Worm (Caenorhabditis elegans) whole organism, young adult: ENCODE measurements around the gene B0464.9.
"Not testable (repeated sequence)": the region's sequence is repeated elsewhere in the genome, so short reads cannot be mapped to it uniquely, and the experiment has no call there.

Experiments used
- B0261.1 ChIP-seq: sonication (generic microtip); optimal IDR thresholded peaks from 2 replicates; lab custom pipeline; 2016; ENCODE audit warnings: mild to moderate bottlenecking, missing genetic modification characterization, moderate library complexity, missing compliant biosample characterization
- C17E4.6 ChIP-seq: fragments of 200-800 bp; sonication (Bioruptor generic); IDR thresholded peaks from 2 replicates; pipeline ENCODE4 v1.3.6; 2022; ENCODE audit warnings: missing genetic modification reagents, missing genetic modification characterization, missing compliant biosample characterization
- F10E7.11 ChIP-seq: sonication (generic microtip); optimal IDR thresholded peaks from 2 replicates; lab custom pipeline; 2017; ENCODE audit warnings: mild to moderate bottlenecking, missing genetic modification characterization, moderate library complexity, missing compliant biosample characterization
- F22D6.2 ChIP-seq: sonication (generic microtip); optimal IDR thresholded peaks from 2 replicates; lab custom pipeline; 2016; ENCODE audit warnings: mild to moderate bottlenecking, missing genetic modification characterization, missing compliant biosample characterization
- F39B2.1 ChIP-seq: fragments of 200-800 bp; sonication (Bioruptor generic); IDR thresholded peaks from 2 replicates; pipeline ENCODE4 v1.3.6; 2022; ENCODE audit warnings: missing genetic modification reagents, missing genetic modification characterization, missing compliant biosample characterization
- F57A8.1 ChIP-seq: fragments of 200-800 bp; sonication (Bioruptor generic); optimal IDR thresholded peaks from 2 replicates; lab custom pipeline; 2018; ENCODE audit warnings: mild to moderate bottlenecking, missing genetic modification characterization, moderate library complexity, missing compliant biosample characterization
- K12H6.12 ChIP-seq: fragments of 200-800 bp; sonication (Bioruptor generic); optimal IDR thresholded peaks from 2 replicates; lab custom pipeline; 2018; ENCODE audit warnings: mild to moderate bottlenecking, missing genetic modification characterization, missing compliant biosample characterization
- Y79H2A.3 ChIP-seq: fragments of 200-800 bp; sonication (Bioruptor generic); conservative IDR thresholded peaks from 2 replicates; pipeline ENCODE4 v1.3.6; 2022; ENCODE audit warnings: missing genetic modification reagents, missing genetic modification characterization, missing compliant biosample characterization
- ZK185.1 ChIP-seq: sonication (generic microtip); optimal IDR thresholded peaks from 2 replicates; lab custom pipeline; 2016; ENCODE audit warnings: mild to moderate bottlenecking, missing genetic modification characterization, missing compliant biosample characterization; ENCODE audit not compliant: poor library complexity, severe bottlenecking
- aptf-2 ChIP-seq: fragments of 200-800 bp; sonication (Bioruptor generic); conservative IDR thresholded peaks from 2 replicates; pipeline ENCODE4 v1.3.6; 2022; ENCODE audit warnings: missing genetic modification reagents, missing genetic modification characterization, missing compliant biosample characterization
- ccch-3 ChIP-seq: fragments of 200-800 bp; sonication (Bioruptor generic); optimal IDR thresholded peaks from 2 replicates; lab custom pipeline; 2018; ENCODE audit warnings: mild to moderate bottlenecking, missing genetic modification characterization, missing compliant biosample characterization
- cebp-1 ChIP-seq, 2 experiments: fragments of 200-800 bp in 1 of 2; sonication (Bioruptor generic) in 1 of 2; sonication (generic microtip) in 1 of 2; IDR thresholded peaks in 1 of 2; optimal IDR thresholded peaks in 1 of 2; 2 replicates each; pipeline versions ENCODE4 v1.3.6 to Lab custom; 2017 to 2022; ENCODE audit warnings: missing compliant biosample characterization in 2 of 2, missing genetic modification characterization in 2 of 2, mild to moderate bottlenecking in 1 of 2, missing genetic modification reagents in 1 of 2, moderate library complexity in 1 of 2
- ceh-27 ChIP-seq: fragments of 200-800 bp; sonication (Bioruptor generic); optimal IDR thresholded peaks from 2 replicates; lab custom pipeline; 2018; ENCODE audit warnings: mild to moderate bottlenecking, missing genetic modification characterization, moderate library complexity, missing compliant biosample characterization
- ceh-91 ChIP-seq: fragments of 200-800 bp; sonication (Bioruptor generic); IDR thresholded peaks from 2 replicates; pipeline ENCODE4 v1.3.6; 2022; ENCODE audit warnings: missing genetic modification reagents, missing genetic modification characterization, missing compliant biosample characterization
- dox-1 ChIP-seq: fragments of 200-800 bp; sonication (Bioruptor generic); IDR thresholded peaks from 2 replicates; pipeline ENCODE4 v1.3.6; 2022; ENCODE audit warnings: missing genetic modification reagents, missing genetic modification characterization, missing compliant biosample characterization
- dpl-1 ChIP-seq: fragments of 150-350 bp; optimal IDR thresholded peaks from 2 replicates; lab custom pipeline; 2014; ENCODE audit warnings: missing biosample characterization, missing genetic modification reagents, missing genetic modification characterization
- hrde-1 ChIP-seq: sonication (generic microtip); optimal IDR thresholded peaks from 2 replicates; lab custom pipeline; 2016; ENCODE audit warnings: missing genetic modification characterization, mild to moderate bottlenecking, missing compliant biosample characterization, moderate library complexity, missing genotype, missing genetic modification reagents, borderline replicate concordance
- let-607 ChIP-seq, 2 experiments: fragments of 200-800 bp in 1 of 2; sonication (Bioruptor generic) in 1 of 2; sonication (generic microtip) in 1 of 2; optimal IDR thresholded peaks; 2 replicates each; lab custom pipeline; 2016 to 2018; ENCODE audit warnings: mild to moderate bottlenecking in 2 of 2, missing compliant biosample characterization in 2 of 2, missing genetic modification characterization in 2 of 2, moderate library complexity in 2 of 2, missing genotype in 1 of 2
- lin-35 ChIP-seq, 3 experiments: fragments of 150-350 bp in 2 of 3; sonication (generic microtip) in 1 of 3; optimal IDR thresholded peaks; 2 replicates each; lab custom pipeline; 2014 to 2018; ENCODE audit warnings: missing biosample characterization in 3 of 3, missing genetic modification characterization in 3 of 3, missing genetic modification reagents in 3 of 3
- lin-40 ChIP-seq: sonication (generic microtip); optimal IDR thresholded peaks from 2 replicates; lab custom pipeline; 2016; ENCODE audit warnings: missing genetic modification characterization, mild to moderate bottlenecking, missing compliant biosample characterization, missing genotype, missing genetic modification reagents
- lin-54 ChIP-seq: fragments of 200-800 bp; sonication (Bioruptor generic); optimal IDR thresholded peaks from 2 replicates; lab custom pipeline; 2018; ENCODE audit warnings: mild to moderate bottlenecking, missing genetic modification characterization, missing compliant biosample characterization
- lsl-1 ChIP-seq: fragments of 200-800 bp; sonication (Bioruptor generic); optimal IDR thresholded peaks from 2 replicates; lab custom pipeline; 2018; ENCODE audit warnings: mild to moderate bottlenecking, missing genetic modification characterization, moderate library complexity, missing compliant biosample characterization
- madf-10 ChIP-seq: sonication (generic microtip); optimal IDR thresholded peaks from 2 replicates; lab custom pipeline; 2016; ENCODE audit warnings: mild to moderate bottlenecking, missing genetic modification characterization, missing compliant biosample characterization
- madf-6 ChIP-seq: fragments of 200-800 bp; sonication (Bioruptor generic); IDR thresholded peaks from 2 replicates; pipeline ENCODE4 v1.3.6; 2022; ENCODE audit warnings: missing genetic modification reagents, missing genetic modification characterization, missing compliant biosample characterization
- mcd-1 ChIP-seq: fragments of 200-800 bp; sonication (Bioruptor generic); IDR thresholded peaks from 2 replicates; pipeline ENCODE4 v1.3.6; 2022; ENCODE audit warnings: missing genetic modification reagents, missing genetic modification characterization, missing compliant biosample characterization
- nhr-179 ChIP-seq: sonication (generic microtip); optimal IDR thresholded peaks from 2 replicates; lab custom pipeline; 2016; ENCODE audit warnings: mild to moderate bottlenecking, missing genetic modification characterization, missing compliant biosample characterization
- rec-8 ChIP-seq, 2 experiments: sonication (generic microtip); optimal IDR thresholded peaks; 2 replicates each; lab custom pipeline; 2016; ENCODE audit warnings: mild to moderate bottlenecking in 2 of 2, missing genetic modification characterization in 2 of 2, missing genetic modification reagents in 2 of 2, missing genotype in 2 of 2, missing biosample characterization in 1 of 2, missing compliant biosample characterization in 1 of 2, moderate library complexity in 1 of 2
- snpc-4 ChIP-seq, 5 experiments: fragments of 150-350 bp in 1 of 5; sonication (generic microtip) in 4 of 5; optimal IDR thresholded peaks; 2 replicates each; lab custom pipeline; 2014 to 2018; ENCODE audit warnings: missing genetic modification characterization in 5 of 5, missing biosample characterization in 3 of 5, antibody characterized with exemption in 2 of 5, mild to moderate bottlenecking in 2 of 5, missing compliant biosample characterization in 2 of 5, missing genotype in 2 of 5, moderate library complexity in 2 of 5, missing genetic modification reagents in 1 of 5
- sptf-2 ChIP-seq: fragments of 200-800 bp; sonication (Bioruptor generic); optimal IDR thresholded peaks from 2 replicates; lab custom pipeline; 2018; ENCODE audit warnings: mild to moderate bottlenecking, missing genetic modification characterization, missing compliant biosample characterization
- tbx-9 ChIP-seq: sonication (generic microtip); optimal IDR thresholded peaks from 2 replicates; lab custom pipeline; 2016; ENCODE audit warnings: borderline replicate concordance, missing genetic modification characterization, inconsistent platforms, missing compliant biosample characterization
- unc-130 ChIP-seq: sonication (generic microtip); optimal IDR thresholded peaks from 2 replicates; lab custom pipeline; 2016; ENCODE audit warnings: missing genetic modification reagents, missing genetic modification characterization, missing compliant biosample characterization

B0464.9 gene

DNA sequence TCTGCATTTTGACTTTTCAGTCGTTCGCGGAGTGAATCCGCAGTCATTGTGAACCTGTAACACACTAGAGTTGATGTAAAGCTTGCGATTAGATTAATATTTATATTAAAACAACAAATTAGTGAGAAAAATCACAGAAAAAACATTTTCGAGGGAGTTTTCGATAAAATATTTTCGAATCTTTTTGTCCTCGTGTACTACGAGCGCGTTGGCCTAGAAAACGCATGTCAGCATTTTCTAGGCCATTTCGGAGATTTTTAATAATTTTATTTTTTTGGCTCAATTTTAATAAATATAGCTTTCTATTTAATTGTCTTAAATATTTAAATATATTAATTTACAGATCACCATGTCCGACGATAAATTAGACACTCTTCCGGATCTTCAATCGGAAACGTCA, at the start of gene B0464.9:
B0464.9 (plus strand) TSS at position 344 of the 400 bp plus-strand sequence.
- TF ChIP-seq B0261.1 (tag; lab: Kevin White, UChicago): no peak
- TF ChIP-seq hrde-1 (tag; lab: Kevin White, UChicago): peak; percentile 9
- TF ChIP-seq K12H6.12 (tag; lab: Kevin White, UChicago): peak; percentile 8
- peak; percentile 84 for TF ChIP-seq ZK185.1
- no peak for TF ChIP-seq cebp-1 (GFP tag; IDR thresholded peaks at IDR 0.05; lab: Robert Waterston, UW)
- peak; percentile 22 for TF ChIP-seq cebp-1 (tag; optimal IDR thresholded peaks at IDR 0.05; lab: Kevin White, UChicago)
- TF ChIP-seq nhr-179 (tag; lab: Kevin White, UChicago): no peak
- TF ChIP-seq lin-40 (tag; lab: Kevin White, UChicago): peak; percentile 33
- 0 out of 2 replicates have a peak, but pooled peaks have one; percentile 9 for TF ChIP-seq dox-1
- TF ChIP-seq lin-35 (GFP tag; optimal IDR thresholded peaks at IDR 0.05; lab: Kevin White, UChicago): peak in 1 of 3 experiments; percentile 45
- TF ChIP-seq Y79H2A.3 (GFP tag; lab: Robert Waterston, UW): no peak
- TF ChIP-seq sptf-2 (GFP tag; lab: Kevin White, UChicago): no peak
- TF ChIP-seq lsl-1: peak; percentile 24
- TF ChIP-seq mcd-1: peak; percentile 75
- peak; percentile 42 for TF ChIP-seq ceh-27
- TF ChIP-seq madf-10 (tag; lab: Kevin White, UChicago): peak; percentile 24
- peak; percentile 41; the same call in 1 of the 2 replicates for TF ChIP-seq madf-6 (GFP tag; lab: Robert Waterston, UW)
- TF ChIP-seq F22D6.2 (tag; lab: Kevin White, UChicago): peak; percentile 21
- no peak for TF ChIP-seq snpc-4 (GFP tag; optimal IDR thresholded peaks at IDR 0.05; lab: Kevin White, UChicago)
- peak in 1 of 4 experiments; percentile 36 for TF ChIP-seq snpc-4 (tag; optimal IDR thresholded peaks at IDR 0.05; lab: Kevin White, UChicago)
- TF ChIP-seq rec-8 (tag; optimal IDR thresholded peaks at IDR 0.05; lab: Kevin White, UChicago): peak in 1 of 2 experiments; percentile 29
- peak; percentile 70 for TF ChIP-seq unc-130
- TF ChIP-seq let-607 (tag; optimal IDR thresholded peaks at IDR 0.05; lab: Kevin White, UChicago): peak in 1 of 2 experiments; percentile 50
- TF ChIP-seq F10E7.11 (tag; lab: Kevin White, UChicago): no peak
- peak; percentile 46 for TF ChIP-seq lin-54 (GFP tag; lab: Kevin White, UChicago)

DNA sequence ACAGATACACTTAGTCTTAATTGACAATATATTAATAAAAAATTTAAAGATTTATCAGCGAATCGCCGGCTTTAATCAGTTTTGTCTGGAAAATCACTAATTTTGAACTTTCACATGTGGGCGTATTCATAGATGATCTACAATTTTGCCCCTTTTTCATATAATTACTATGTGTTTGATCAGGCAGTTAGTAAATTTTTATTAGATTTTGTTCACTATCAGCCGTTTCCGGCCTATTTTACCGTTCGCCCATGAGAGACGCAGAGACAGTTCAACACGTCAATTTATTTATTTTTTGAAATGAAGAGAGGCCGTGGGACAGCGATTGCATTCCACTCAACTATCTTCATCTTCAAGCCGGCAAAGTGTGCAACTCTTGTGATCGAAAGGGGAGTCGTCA, 45.3 kb upstream of the B0464.9 start, which contains the start of gene T26G10.4:
T26G10.4 (plus strand) TSS at position 301 of the 400 bp plus-strand sequence.
- not testable (repeated sequence) for TF ChIP-seq ccch-3; aptf-2 (GFP tag; lab: Robert Waterston, UW); ceh-27

ce11 chrIII:9426301-9426700, 39.3 kb upstream of the B0464.9 start, which contains the start of gene T26G10.5:
T26G10.5 (minus strand) TSS chrIII:9426401.
- no peak for TF ChIP-seq F39B2.1 (GFP tag; lab: Robert Waterston, UW)
- no peak for TF ChIP-seq sptf-2 (GFP tag; lab: Kevin White, UChicago)
- no peak for TF ChIP-seq ceh-91 (GFP tag; lab: Robert Waterston, UW)
- no peak for TF ChIP-seq C17E4.6 (GFP tag; lab: Robert Waterston, UW)
- no peak for TF ChIP-seq tbx-9 (tag; lab: Kevin White, UChicago)
- TF ChIP-seq madf-6 (GFP tag; lab: Robert Waterston, UW): no peak
- TF ChIP-seq F57A8.1 (GFP tag; lab: Kevin White, UChicago): no peak
- TF ChIP-seq dpl-1 (GFP tag; lab: Kevin White, UChicago): no peak
